Worm (Caenorhabditis elegans): ENCODE results near the gene cyn-11.

ce11 chrII:8738955-8739354 is 22.9 kb upstream of the cyn-11 start:
- no peak for TF ChIP-seq fos-1 (tag; optimal IDR thresholded peaks at IDR 0.05)
- TF ChIP-seq blmp-1 (tag; optimal IDR thresholded peaks at IDR 0.05) = no peak
- TF ChIP-seq nhr-237 (tag; optimal IDR thresholded peaks at IDR 0.05) = no peak
- no peak for TF ChIP-seq snpc-4 (tag; optimal IDR thresholded peaks at IDR 0.05)
- no peak for TF ChIP-seq nhr-11 (tag; optimal IDR thresholded peaks at IDR 0.05)
- TF ChIP-seq mef-2 (tag; optimal IDR thresholded peaks at IDR 0.05) = no peak
- TF ChIP-seq skn-1 (tag; optimal IDR thresholded peaks at IDR 0.05) = no peak
- no peak for TF ChIP-seq nhr-47 (tag; optimal IDR thresholded peaks at IDR 0.05)
- no peak for TF ChIP-seq unc-62 (GFP tag; optimal IDR thresholded peaks at IDR 0.05)
- TF ChIP-seq mep-1 (tag; optimal IDR thresholded peaks at IDR 0.05) = no peak
- TF ChIP-seq efl-3 (GFP tag; optimal IDR thresholded peaks at IDR 0.05) = no peak
